Fruit fly (Drosophila melanogaster) whole organism, wandering third instar larva: Measurements from ENCODE around the gene Miga.

Experiments used
- Abd-B ChIP-seq: fragments of >200 bp; optimal IDR thresholded peaks from 2 replicates; lab custom pipeline; 2017; ENCODE audit warnings: missing biosample characterization, missing genetic modification characterization
- Hnf4 ChIP-seq: fragments of 200-800 bp; sonication (Bioruptor generic); optimal IDR thresholded peaks from 2 replicates; lab custom pipeline; 2016; ENCODE audit warnings: missing biosample characterization, mild to moderate bottlenecking, missing genetic modification characterization
- Hr78 ChIP-seq: fragments of >200 bp; optimal IDR thresholded peaks from 2 replicates; lab custom pipeline; 2017; ENCODE audit warnings: missing biosample characterization, missing genetic modification characterization
- Jra ChIP-seq: sonication (Bioruptor generic); optimal IDR thresholded peaks from 2 replicates; lab custom pipeline; 2016; ENCODE audit warnings: missing biosample characterization, missing genetic modification characterization
- Myc ChIP-seq: fragments of >200 bp; optimal IDR thresholded peaks from 2 replicates; lab custom pipeline; 2017
- OdsH ChIP-seq: fragments of 200-800 bp; sonication (Bioruptor generic); optimal IDR thresholded peaks from 2 replicates; lab custom pipeline; 2016; ENCODE audit warnings: missing biosample characterization, mild to moderate bottlenecking, missing genetic modification characterization
- br ChIP-seq: fragments of 200-800 bp; sonication (Bioruptor generic); optimal IDR thresholded peaks from 2 replicates; lab custom pipeline; 2016; ENCODE audit warnings: missing biosample characterization, missing genetic modification characterization
- dl ChIP-seq, 2 experiments: fragments of 175-275, 200-275 bp in 1 of 2; fragments of 200-275 bp in 1 of 2; sonication (Bioruptor generic); optimal IDR thresholded peaks; lab custom pipeline; 2018; ENCODE audit warnings: mild to moderate bottlenecking in 2 of 2, missing biosample characterization in 2 of 2, missing genetic modification characterization in 2 of 2, moderate library complexity in 2 of 2; ENCODE audit not compliant: partially characterized antibody in 2 of 2, insufficient read depth in 1 of 2
- dmrt93B ChIP-seq: fragments of 200-800 bp; sonication (Bioruptor generic); optimal IDR thresholded peaks from 2 replicates; lab custom pipeline; 2018; ENCODE audit warnings: missing biosample characterization, mild to moderate bottlenecking, missing genetic modification characterization
- foxo ChIP-seq, 2 experiments: fragments of 200-800 bp; sonication (Bioruptor generic); optimal IDR thresholded peaks; 2 replicates in 1 of 2; 3 replicates in 1 of 2; lab custom pipeline; 2016 to 2017; ENCODE audit warnings: missing biosample characterization in 2 of 2, missing genetic modification characterization in 2 of 2
- fru ChIP-seq: fragments of 200-800 bp; sonication (Bioruptor generic); optimal IDR thresholded peaks from 3 replicates; lab custom pipeline; 2016; ENCODE audit warnings: missing biosample characterization, mild to moderate bottlenecking, missing genetic modification characterization
- lola ChIP-seq: fragments of >200 bp; optimal IDR thresholded peaks from 2 replicates; lab custom pipeline; 2017; ENCODE audit warnings: missing biosample characterization, missing genetic modification characterization
- rgr ChIP-seq: fragments of 200-800 bp; sonication (Bioruptor generic); optimal IDR thresholded peaks from 3 replicates; lab custom pipeline; 2016; ENCODE audit warnings: missing biosample characterization, mild to moderate bottlenecking, missing genetic modification characterization
- usp ChIP-seq: fragments of >200 bp; optimal IDR thresholded peaks from 2 replicates; lab custom pipeline; 2017; ENCODE audit warnings: missing biosample characterization, missing genetic modification characterization

dm6 chrX:8396611-8397010 is 41.0 kb downstream of the Miga start:
- no peak for TF ChIP-seq foxo (GFP tag; optimal IDR thresholded peaks at IDR 0.05; lab: Kevin White, UChicago)
- TF ChIP-seq rgr (GFP tag; lab: Kevin White, UChicago) = no peak
- no peak for TF ChIP-seq Abd-B (GFP tag; lab: Kevin White, UChicago)
- TF ChIP-seq Hnf4 (GFP tag; lab: Kevin White, UChicago) = no peak
- TF ChIP-seq dl (GFP tag; optimal IDR thresholded peaks at IDR 0.05; lab: Kevin White, UChicago; ENCODE audit: insufficient read depth in 1 of 2, partially characterized antibody in 2 of 2) = no peak
- no peak for TF ChIP-seq OdsH
- no peak for TF ChIP-seq fru (GFP tag; lab: Kevin White, UChicago)
- TF ChIP-seq lola (GFP tag; lab: Kevin White, UChicago) = no peak
- TF ChIP-seq Jra (GFP tag; lab: Kevin White, UChicago) = no peak
- no peak for TF ChIP-seq br (GFP tag; lab: Kevin White, UChicago)
- no peak for TF ChIP-seq usp (GFP tag; lab: Kevin White, UChicago)
- no peak for TF ChIP-seq Hr78 (GFP tag; lab: Kevin White, UChicago)
- no peak for TF ChIP-seq dmrt93B
- no peak for TF ChIP-seq Myc
